Fruit fly (Drosophila melanogaster) whole organism, prepupa: Measurements from ENCODE around the gene CG13711.
A peak's percentile ranks its signal among the peaks of the same experiment; 100 is the strongest.

Source experiments
- Blimp-1 ChIP-seq: fragments of 200-800 bp; sonication (Bioruptor generic); optimal IDR thresholded peaks from 3 replicates; lab custom pipeline; 2017; ENCODE audit warnings: missing biosample characterization, missing genetic modification characterization, mild to moderate bottlenecking, moderate library complexity, missing genetic modification reagents
- CG10631 ChIP-seq: fragments of 200-800 bp; sonication (Bioruptor generic); optimal IDR thresholded peaks from 2 replicates; lab custom pipeline; 2016; ENCODE audit warnings: missing biosample characterization, missing genetic modification characterization
- CG10669 ChIP-seq: fragments of 200-800 bp; sonication (Bioruptor generic); optimal IDR thresholded peaks from 3 replicates; lab custom pipeline; 2018; ENCODE audit warnings: missing biosample characterization, mild to moderate bottlenecking, missing genetic modification characterization, moderate library complexity
- CG11294 ChIP-seq: fragments of 200-800 bp; sonication (Bioruptor generic); IDR thresholded peaks from 2 replicates; pipeline ENCODE4 v1.3.6; 2022; ENCODE audit warnings: missing biosample characterization, missing genetic modification characterization
- CG11902 ChIP-seq: fragments of 200-800 bp; sonication (Bioruptor generic); optimal IDR thresholded peaks from 3 replicates; lab custom pipeline; 2016; ENCODE audit warnings: missing biosample characterization, missing genetic modification characterization
- CG1621 ChIP-seq: fragments of 200-800 bp; sonication (Bioruptor generic); optimal IDR thresholded peaks from 3 replicates; lab custom pipeline; 2018; ENCODE audit warnings: missing biosample characterization, mild to moderate bottlenecking, missing genetic modification characterization
- CG16779 ChIP-seq: fragments of 200-800 bp; sonication (Bioruptor generic); optimal IDR thresholded peaks from 3 replicates; lab custom pipeline; 2017; ENCODE audit warnings: missing biosample characterization, mild to moderate bottlenecking, missing genetic modification characterization
- CG3032 ChIP-seq: fragments of 200-800 bp; optimal IDR thresholded peaks from 2 replicates; lab custom pipeline; 2019; ENCODE audit warnings: missing biosample characterization, mild to moderate bottlenecking, missing genetic modification characterization, moderate library complexity
- CG32006 ChIP-seq: fragments of 200-800 bp; sonication (Bioruptor generic); optimal IDR thresholded peaks from 3 replicates; lab custom pipeline; 2017; ENCODE audit warnings: missing biosample characterization, mild to moderate bottlenecking, missing genetic modification characterization
- CG34406 ChIP-seq: fragments of 200-800 bp; sonication (Bioruptor generic); optimal IDR thresholded peaks from 3 replicates; lab custom pipeline; 2016; ENCODE audit warnings: missing biosample characterization, missing genetic modification characterization
- CG3919 ChIP-seq: fragments of 200-800 bp; sonication (Bioruptor generic); optimal IDR thresholded peaks from 3 replicates; lab custom pipeline; 2016; ENCODE audit warnings: missing biosample characterization, missing genetic modification characterization
- CG4318 ChIP-seq: fragments of 200-800 bp; sonication (Bioruptor generic); optimal IDR thresholded peaks from 3 replicates; lab custom pipeline; 2017; ENCODE audit warnings: missing biosample characterization, mild to moderate bottlenecking, missing genetic modification characterization
- CG6276 ChIP-seq: fragments of 200-800 bp; sonication (Bioruptor generic); optimal IDR thresholded peaks from 2 replicates; lab custom pipeline; 2017; ENCODE audit warnings: missing biosample characterization, mild to moderate bottlenecking, missing genetic modification characterization
- CG6792 ChIP-seq: fragments of 200-800 bp; sonication (Bioruptor generic); optimal IDR thresholded peaks from 3 replicates; lab custom pipeline; 2016; ENCODE audit warnings: missing biosample characterization, missing genetic modification characterization
- CG6808 ChIP-seq: fragments of 200-800 bp; sonication (Bioruptor generic); optimal IDR thresholded peaks from 3 replicates; lab custom pipeline; 2017; ENCODE audit warnings: missing biosample characterization, missing genetic modification characterization, mild to moderate bottlenecking, moderate library complexity, missing genetic modification reagents
- CG7368 ChIP-seq: fragments of 200-800 bp; sonication (Bioruptor generic); optimal IDR thresholded peaks from 3 replicates; lab custom pipeline; 2016; ENCODE audit warnings: missing biosample characterization, missing genetic modification characterization
- CG8319 ChIP-seq: fragments of 200-800 bp; sonication (Bioruptor generic); optimal IDR thresholded peaks from 3 replicates; lab custom pipeline; 2016; ENCODE audit warnings: missing biosample characterization, missing genetic modification characterization
- CG8632 ChIP-seq: fragments of 200-800 bp; sonication (Bioruptor generic); optimal IDR thresholded peaks from 3 replicates; lab custom pipeline; 2016; ENCODE audit warnings: missing biosample characterization, missing genetic modification characterization
- CG9139 ChIP-seq: fragments of 200-800 bp; sonication (Bioruptor generic); optimal IDR thresholded peaks from 3 replicates; lab custom pipeline; 2017; ENCODE audit warnings: missing biosample characterization, mild to moderate bottlenecking, missing genetic modification characterization
- Eip75B ChIP-seq: fragments of 200-800 bp; sonication (Bioruptor generic); optimal IDR thresholded peaks from 3 replicates; lab custom pipeline; 2016; ENCODE audit warnings: missing biosample characterization, missing genetic modification characterization
- Eip78C ChIP-seq: fragments of 200-800 bp; sonication (Bioruptor generic); peaks from one replicate; lab custom pipeline; 2016; ENCODE audit warnings: missing biosample characterization, missing genetic modification characterization
- Eip93F ChIP-seq: fragments of 200-800 bp; sonication (Bioruptor generic); optimal IDR thresholded peaks from 2 replicates; lab custom pipeline; 2016; ENCODE audit warnings: missing biosample characterization, mild to moderate bottlenecking, missing genetic modification characterization
- Ets21C ChIP-seq: fragments of 200-800 bp; sonication (Bioruptor generic); optimal IDR thresholded peaks from 3 replicates; lab custom pipeline; 2016; ENCODE audit warnings: missing biosample characterization, missing genetic modification characterization
- Ets96B ChIP-seq: fragments of 200-800 bp; optimal IDR thresholded peaks from 2 replicates; lab custom pipeline; 2019; ENCODE audit warnings: missing biosample characterization, mild to moderate bottlenecking, missing genetic modification characterization, moderate library complexity
- Gug ChIP-seq: fragments of 200-800 bp; sonication (Bioruptor generic); IDR thresholded peaks from 2 replicates; pipeline ENCODE4 v1.3.6; 2022; ENCODE audit warnings: missing biosample characterization, missing genetic modification characterization
- Hr38 ChIP-seq: sonication (Bioruptor generic); optimal IDR thresholded peaks from 2 replicates; lab custom pipeline; 2016; ENCODE audit warnings: missing biosample characterization, missing genetic modification characterization
- Hr39 ChIP-seq: fragments of 200-800 bp; sonication (Bioruptor generic); optimal IDR thresholded peaks from 2 replicates; lab custom pipeline; 2016; ENCODE audit warnings: missing biosample characterization, missing genetic modification characterization
- Hr4 ChIP-seq: fragments of 200-800 bp; sonication (Bioruptor generic); optimal IDR thresholded peaks from 3 replicates; lab custom pipeline; 2016; ENCODE audit warnings: missing biosample characterization, missing genetic modification characterization
- Lpt ChIP-seq: fragments of 200-800 bp; sonication (Bioruptor generic); optimal IDR thresholded peaks from 3 replicates; lab custom pipeline; 2016; ENCODE audit warnings: missing biosample characterization, missing genetic modification characterization
- Met ChIP-seq: fragments of 200-800 bp; sonication (Bioruptor generic); optimal IDR thresholded peaks from 3 replicates; lab custom pipeline; 2016; ENCODE audit warnings: missing biosample characterization, missing genetic modification characterization
- OdsH ChIP-seq: fragments of 200-800 bp; sonication (Bioruptor generic); optimal IDR thresholded peaks from 3 replicates; lab custom pipeline; 2016; ENCODE audit warnings: missing biosample characterization, missing genetic modification characterization
- Smox ChIP-seq: fragments of 200-800 bp; sonication (Bioruptor generic); optimal IDR thresholded peaks from 3 replicates; lab custom pipeline; 2016; ENCODE audit warnings: missing biosample characterization, missing genetic modification characterization
- Sox102F ChIP-seq: fragments of 200-800 bp; sonication (Bioruptor generic); optimal IDR thresholded peaks from 2 replicates; lab custom pipeline; 2016; ENCODE audit warnings: missing biosample characterization, mild to moderate bottlenecking, missing genetic modification characterization
- Sox14 ChIP-seq: fragments of 200-800 bp; sonication (Bioruptor generic); optimal IDR thresholded peaks from 3 replicates; lab custom pipeline; 2016; ENCODE audit warnings: missing biosample characterization, missing genetic modification characterization
- Sox15 ChIP-seq: fragments of 200-800 bp; sonication (Bioruptor generic); optimal IDR thresholded peaks from 3 replicates; lab custom pipeline; 2016; ENCODE audit warnings: missing biosample characterization, missing genetic modification characterization
- acj6 ChIP-seq: fragments of 200-800 bp; sonication (Bioruptor generic); optimal IDR thresholded peaks from 3 replicates; lab custom pipeline; 2016; ENCODE audit warnings: missing biosample characterization, missing genetic modification characterization
- cyc ChIP-seq: fragments of 200-800 bp; sonication (Bioruptor generic); optimal IDR thresholded peaks from 3 replicates; lab custom pipeline; 2016; ENCODE audit warnings: missing biosample characterization, missing genetic modification characterization
- dac ChIP-seq: fragments of 200-800 bp; sonication (Bioruptor generic); optimal IDR thresholded peaks from 2 replicates; lab custom pipeline; 2017; ENCODE audit warnings: missing biosample characterization, mild to moderate bottlenecking, missing genetic modification characterization
- dsx ChIP-seq: fragments of 200-800 bp; optimal IDR thresholded peaks from 3 replicates; lab custom pipeline; 2019; ENCODE audit warnings: missing biosample characterization, mild to moderate bottlenecking, missing genetic modification characterization, moderate library complexity; ENCODE audit not compliant: poor library complexity, severe bottlenecking
- eg ChIP-seq: fragments of 200-800 bp; sonication (Bioruptor generic); IDR thresholded peaks from 3 replicates; pipeline ENCODE4 v1.3.6; 2022; ENCODE audit warnings: missing biosample characterization, missing genetic modification characterization
- esn ChIP-seq: fragments of 200-800 bp; sonication (Bioruptor generic); optimal IDR thresholded peaks from 2 replicates; lab custom pipeline; 2016; ENCODE audit warnings: missing biosample characterization, mild to moderate bottlenecking, missing genetic modification characterization, moderate library complexity
- fd59A ChIP-seq: fragments of 200-800 bp; sonication (Bioruptor generic); optimal IDR thresholded peaks from 2 replicates; lab custom pipeline; 2017; ENCODE audit warnings: missing biosample characterization, mild to moderate bottlenecking, missing genetic modification characterization, missing genetic modification reagents
- fd85E ChIP-seq: fragments of 200-800 bp; sonication (Bioruptor generic); optimal IDR thresholded peaks from 3 replicates; lab custom pipeline; 2016; ENCODE audit warnings: missing biosample characterization, missing genetic modification characterization
- fkh ChIP-seq: fragments of 200-800 bp; sonication (Bioruptor generic); optimal IDR thresholded peaks from 3 replicates; lab custom pipeline; 2017; ENCODE audit warnings: missing biosample characterization, mild to moderate bottlenecking, missing genetic modification characterization, moderate library complexity
- net ChIP-seq: fragments of 200-800 bp; sonication (Bioruptor generic); optimal IDR thresholded peaks from 3 replicates; lab custom pipeline; 2016; ENCODE audit warnings: missing biosample characterization, missing genetic modification characterization
- pdm3 ChIP-seq: fragments of 200-800 bp; sonication (Bioruptor generic); optimal IDR thresholded peaks from 3 replicates; lab custom pipeline; 2016; ENCODE audit warnings: missing biosample characterization, missing genetic modification characterization
- spab ChIP-seq: fragments of 200-800 bp; sonication (Bioruptor generic); optimal IDR thresholded peaks from 2 replicates; lab custom pipeline; 2017; ENCODE audit warnings: missing biosample characterization, mild to moderate bottlenecking, missing genetic modification characterization, missing genetic modification reagents
- ss ChIP-seq, 2 experiments: fragments of 200-800 bp; sonication (Bioruptor generic); optimal IDR thresholded peaks; 2 replicates in 1 of 2; 3 replicates in 1 of 2; lab custom pipeline; 2017 to 2018; ENCODE audit warnings: mild to moderate bottlenecking in 2 of 2, missing biosample characterization in 2 of 2, missing genetic modification characterization in 2 of 2, moderate library complexity in 1 of 2
- svp ChIP-seq: fragments of 200-800 bp; sonication (Bioruptor generic); peaks from one replicate; lab custom pipeline; 2016; ENCODE audit warnings: missing biosample characterization, missing genetic modification characterization
- topi ChIP-seq: fragments of 200-800 bp; sonication (Bioruptor generic); optimal IDR thresholded peaks from 3 replicates; lab custom pipeline; 2016; ENCODE audit warnings: missing biosample characterization, missing genetic modification characterization

Gene CG13711

dm6 chr3L:4745143-4745542 is 12.5 kb upstream of the CG13711 start (continued):
- TF ChIP-seq Eip93F (GFP tag; lab: Kevin White, UChicago) (no peak), CG32006 (peak; percentile 54), Met (GFP tag; lab: Kevin White, UChicago) (peak; percentile 6), CG3032 (no peak), esn (no peak), Blimp-1 (GFP tag; lab: Kevin White, UChicago) (no peak), CG6808 (no peak), Eip75B (no peak), Sox102F (no peak), Sox14 (peak; percentile 38), dac (GFP tag; lab: Kevin White, UChicago) (no peak), OdsH (GFP tag; lab: Kevin White, UChicago) (peak; percentile 51), CG11294 (GFP tag; lab: Robert Waterston, UW) (no peak), CG6792 (GFP tag; lab: Kevin White, UChicago) (no peak), CG1621 (tag; lab: Kevin White, UChicago) (no peak), CG34406 (GFP tag; lab: Kevin White, UChicago) (no peak), ss (GFP tag; optimal IDR thresholded peaks at IDR 0.05; lab: Kevin White, UChicago) (no peak), Smox (GFP tag; lab: Kevin White, UChicago) (no peak), Hr39 (GFP tag; lab: Kevin White, UChicago) (no peak), acj6 (peak; percentile 29), CG8319 (no peak), eg (GFP tag; lab: Robert Waterston, UW) (no peak), pdm3 (GFP tag; lab: Kevin White, UChicago) (peak; percentile 23), CG7368 (no peak), topi (GFP tag; lab: Kevin White, UChicago) (no peak), Eip78C (GFP tag; lab: Kevin White, UChicago) (peak; percentile 81), CG16779 (tag; lab: Kevin White, UChicago) (no peak), fd85E (GFP tag; lab: Kevin White, UChicago) (no peak), CG10669 (no peak), CG6276 (GFP tag; lab: Kevin White, UChicago) (peak; percentile 15), dsx (no peak), fkh (GFP tag; lab: Kevin White, UChicago) (no peak), Sox15 (no peak), Hr38 (GFP tag; lab: Kevin White, UChicago) (no peak), cyc (GFP tag; lab: Kevin White, UChicago) (no peak), CG3919 (GFP tag; lab: Kevin White, UChicago) (peak; percentile 46), CG10631 (GFP tag; lab: Kevin White, UChicago) (peak; percentile 44)

- TF ChIP-seq CG11294 (GFP tag; lab: Robert Waterston, UW) (no peak), svp (GFP tag; lab: Kevin White, UChicago) (peak; percentile 42), CG11902 (no peak), CG8319 (no peak), topi (GFP tag; lab: Kevin White, UChicago) (no peak), Hr4 (peak; percentile 35), CG4318 (GFP tag; lab: Kevin White, UChicago) (no peak), Hr39 (GFP tag; lab: Kevin White, UChicago) (no peak), CG8632 (GFP tag; lab: Kevin White, UChicago) (no peak), eg (GFP tag; lab: Robert Waterston, UW) (no peak), fd59A (GFP tag; lab: Kevin White, UChicago) (peak; percentile 44), net (GFP tag; lab: Kevin White, UChicago) (no peak), Ets21C (GFP tag; lab: Kevin White, UChicago) (no peak), Gug (no peak), CG7368 (no peak), Ets96B (tag; lab: Kevin White, UChicago) (peak; percentile 66), CG6276 (GFP tag; lab: Kevin White, UChicago) (no peak), dsx (no peak), spab (GFP tag; lab: Kevin White, UChicago) (peak; percentile 53), Lpt (GFP tag; lab: Kevin White, UChicago) (no peak), Smox (GFP tag; lab: Kevin White, UChicago) (no peak), fkh (GFP tag; lab: Kevin White, UChicago) (no peak), Hr38 (GFP tag; lab: Kevin White, UChicago) (no peak), dac (GFP tag; lab: Kevin White, UChicago) (no peak), CG3919 (GFP tag; lab: Kevin White, UChicago) (peak; percentile 26), CG9139 (no peak), CG34406 (GFP tag; lab: Kevin White, UChicago) (no peak)
Observed at dm6 chr3L:4747119-4747851, 10.4 kb upstream of the CG13711 start.
